Worm (Caenorhabditis elegans) whole organism, L2 larva: Measurements from ENCODE around the gene T28A11.18.

Experiments used
- C34F6.9 ChIP-seq: fragments of 150-350 bp; optimal IDR thresholded peaks from 2 replicates; lab custom pipeline; 2014; ENCODE audit warnings: missing biosample characterization, missing genetic modification characterization
- Y55F3AM.14 ChIP-seq: fragments of 200-800 bp; sonication (Bioruptor generic); optimal IDR thresholded peaks from 2 replicates; lab custom pipeline; 2018; ENCODE audit warnings: mild to moderate bottlenecking, missing genetic modification characterization, missing compliant biosample characterization
- ZK546.5 ChIP-seq: sonication (generic microtip); optimal IDR thresholded peaks from 2 replicates; lab custom pipeline; 2017; ENCODE audit warnings: missing biosample characterization, missing genetic modification characterization
- ama-1 ChIP-seq: fragments of 150-350 bp; optimal IDR thresholded peaks from 2 replicates; lab custom pipeline; 2018; ENCODE audit warnings: inconsistent platforms
- crh-2 ChIP-seq: sonication (generic microtip); optimal IDR thresholded peaks from 2 replicates; lab custom pipeline; 2017; ENCODE audit warnings: missing biosample characterization, missing genetic modification characterization
- egl-27 ChIP-seq: sonication (generic microtip); optimal IDR thresholded peaks from 3 replicates; lab custom pipeline; 2017; ENCODE audit warnings: missing biosample characterization, missing genetic modification reagents, missing genetic modification characterization
- lin-11 ChIP-seq: fragments of 150-350 bp; sonication (generic microtip); optimal IDR thresholded peaks from 2 replicates; lab custom pipeline; 2014; ENCODE audit warnings: missing biosample characterization, missing genetic modification characterization, inconsistent platforms, mixed read lengths
- lin-39 ChIP-seq: fragments of 150-350 bp; optimal IDR thresholded peaks from 2 replicates; lab custom pipeline; 2014; ENCODE audit warnings: missing biosample characterization, missing genetic modification reagents, missing genetic modification characterization
- lsy-2 ChIP-seq, 2 experiments: fragments of 150-350 bp in 1 of 2; sonication (generic microtip) in 1 of 2; optimal IDR thresholded peaks; 2 replicates each; lab custom pipeline; 2014 to 2017; ENCODE audit warnings: missing biosample characterization in 2 of 2, missing genetic modification characterization in 2 of 2
- mdl-1 ChIP-seq, 2 experiments: fragments of 150-350 bp in 1 of 2; sonication (generic microtip) in 1 of 2; optimal IDR thresholded peaks; 2 replicates each; lab custom pipeline; 2017; ENCODE audit warnings: missing biosample characterization in 2 of 2, missing genetic modification characterization in 2 of 2
- nhr-11 ChIP-seq: fragments of 150-350 bp; optimal IDR thresholded peaks from 2 replicates; lab custom pipeline; 2014; ENCODE audit warnings: missing biosample characterization, missing genetic modification characterization
- nhr-21 ChIP-seq: fragments of 150-350 bp; optimal IDR thresholded peaks from 2 replicates; lab custom pipeline; 2014; ENCODE audit warnings: missing biosample characterization, missing genetic modification characterization
- nhr-25 ChIP-seq: fragments of 150-350 bp; sonication (generic microtip); optimal IDR thresholded peaks from 3 replicates; lab custom pipeline; 2014; ENCODE audit warnings: missing biosample characterization, missing genetic modification characterization
- nhr-6 ChIP-seq: fragments of 150-350 bp; optimal IDR thresholded peaks from 2 replicates; lab custom pipeline; 2014; ENCODE audit warnings: missing biosample characterization, missing genetic modification characterization
- nhr-77 ChIP-seq: fragments of 150-350 bp; optimal IDR thresholded peaks from 2 replicates; lab custom pipeline; 2014; ENCODE audit warnings: missing biosample characterization, missing genetic modification characterization
- peb-1 ChIP-seq: fragments of 150-350 bp; optimal IDR thresholded peaks from 2 replicates; lab custom pipeline; 2014; ENCODE audit warnings: missing biosample characterization, missing genetic modification characterization
- sem-4 ChIP-seq: fragments of 150-350 bp; optimal IDR thresholded peaks from 2 replicates; lab custom pipeline; 2014; ENCODE audit warnings: missing biosample characterization, missing genetic modification reagents, missing genetic modification characterization
- skn-1 ChIP-seq: sonication (generic microtip); optimal IDR thresholded peaks from 2 replicates; lab custom pipeline; 2017; ENCODE audit warnings: missing biosample characterization, missing genetic modification characterization

The T28A11.18 gene

DNA sequence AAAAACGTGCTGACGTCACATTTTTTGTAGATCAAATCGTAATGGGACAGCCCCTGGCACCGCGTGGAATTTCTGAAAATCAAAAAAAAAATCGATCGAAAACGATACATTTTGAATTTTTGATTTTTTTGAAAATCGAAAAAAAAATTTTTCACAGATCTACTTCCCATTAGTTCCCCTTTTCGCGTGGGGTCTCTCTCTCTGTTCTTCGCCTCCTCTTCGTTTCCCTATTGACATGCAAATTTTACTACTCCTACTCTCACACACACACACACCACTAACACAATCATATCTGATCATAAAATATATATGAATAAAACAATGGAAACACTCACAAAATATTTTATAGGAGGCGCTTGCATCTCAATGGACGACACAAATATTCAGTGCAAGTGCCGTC, 49.2 kb downstream of the T28A11.18 start:
- TF ChIP-seq nhr-21 (tag; lab: Kevin White, UChicago) (no peak), ZK546.5 (tag; lab: Kevin White, UChicago) (no peak), nhr-6 (tag; lab: Kevin White, UChicago) (no peak), nhr-25 (tag; lab: Kevin White, UChicago) (no peak), egl-27 (no peak), lin-11 (tag; lab: Kevin White, UChicago) (no peak), peb-1 (tag; lab: Kevin White, UChicago) (no peak), nhr-11 (tag; lab: Kevin White, UChicago) (no peak), C34F6.9 (tag; lab: Kevin White, UChicago) (no peak), mdl-1 (tag; optimal IDR thresholded peaks at IDR 0.05; lab: Kevin White, UChicago) (no peak), crh-2 (tag; lab: Kevin White, UChicago) (no peak), nhr-77 (tag; lab: Kevin White, UChicago) (no peak), Y55F3AM.14 (GFP tag; lab: Kevin White, UChicago) (no peak), lsy-2 (tag; optimal IDR thresholded peaks at IDR 0.05; lab: Kevin White, UChicago) (no peak), skn-1 (tag; lab: Kevin White, UChicago) (no peak), lin-39 (tag; lab: Kevin White, UChicago) (no peak), sem-4 (no peak), ama-1 (no peak)
